Worm (Caenorhabditis elegans) whole organism, midembryonic: Measurements from ENCODE around the gene T05C12.4.

Experiments
- T22C8.4 ChIP-seq: fragments of 200-800 bp; sonication (Bioruptor generic); IDR thresholded peaks from 2 replicates; pipeline ENCODE4 v1.3.6; 2022; ENCODE audit warnings: missing genetic modification characterization, missing compliant biosample characterization
- cog-1 ChIP-seq: sonication (generic microtip); optimal IDR thresholded peaks from 2 replicates; lab custom pipeline; 2016; ENCODE audit warnings: missing genetic modification characterization, missing compliant biosample characterization
- flt-1 ChIP-seq: fragments of 200-800 bp; sonication (Bioruptor generic); IDR thresholded peaks from 2 replicates; pipeline ENCODE4 v1.3.6; 2022; ENCODE audit warnings: missing genetic modification characterization, missing compliant biosample characterization
- med-1 ChIP-seq: sonication (generic microtip); optimal IDR thresholded peaks from 2 replicates; lab custom pipeline; 2017; ENCODE audit warnings: missing genetic modification characterization, mild to moderate bottlenecking, missing compliant biosample characterization, antibody characterized with exemption, missing genetic modification reagents; ENCODE audit not compliant: insufficient read depth
- ref-1 ChIP-seq: fragments of 200-800 bp; sonication (Bioruptor generic); conservative IDR thresholded peaks from 2 replicates; pipeline ENCODE4 v1.3.6; 2022; ENCODE audit warnings: missing genetic modification reagents, missing genetic modification characterization, missing compliant biosample characterization
- tab-1 ChIP-seq: fragments of 200-800 bp; sonication (Bioruptor generic); IDR thresholded peaks from 2 replicates; pipeline ENCODE4 v1.3.6; 2022; ENCODE audit warnings: missing genetic modification characterization, missing compliant biosample characterization
- ztf-23 ChIP-seq: fragments of 200-800 bp; sonication (Bioruptor generic); IDR thresholded peaks from 2 replicates; pipeline ENCODE4 v1.3.6; 2022; ENCODE audit warnings: missing genetic modification reagents, missing genetic modification characterization, missing compliant biosample characterization
- ztf-29 ChIP-seq: fragments of 200-800 bp; sonication (Bioruptor generic); IDR thresholded peaks from 2 replicates; pipeline ENCODE4 v1.3.6; 2022; ENCODE audit warnings: missing genetic modification reagents, missing genetic modification characterization, missing compliant biosample characterization

DNA sequence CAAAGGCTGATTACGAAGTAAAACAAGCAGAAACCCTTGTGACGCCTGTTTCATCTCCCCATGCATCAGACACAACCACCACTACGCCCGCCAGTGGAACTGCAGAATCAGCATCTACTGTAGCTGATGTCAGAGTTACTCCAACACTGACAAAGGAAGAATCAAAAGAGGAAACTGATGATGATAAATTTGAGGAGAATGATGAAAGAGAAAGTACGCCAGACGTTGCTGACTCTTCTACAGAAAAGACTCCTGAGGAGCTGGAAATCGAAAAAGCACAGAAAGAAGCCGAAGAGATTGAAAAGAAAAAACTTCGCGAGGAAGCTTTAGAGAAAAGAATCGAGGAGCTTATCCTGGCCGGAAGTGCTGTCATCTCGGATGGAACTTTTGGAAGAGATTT is 38.1 kb upstream of the T05C12.4 start:
- no peak for TF ChIP-seq med-1
- no peak for TF ChIP-seq cog-1 (tag; lab: Kevin White, UChicago)
- no peak for TF ChIP-seq ztf-23
- no peak for TF ChIP-seq flt-1 (GFP tag; lab: Robert Waterston, UW)
- no peak for TF ChIP-seq tab-1 (GFP tag; lab: Robert Waterston, UW)
- no peak for TF ChIP-seq ref-1 (GFP tag; lab: Robert Waterston, UW)
- TF ChIP-seq T22C8.4 (GFP tag; lab: Robert Waterston, UW) = no peak
- TF ChIP-seq ztf-29 = no peak
